Fruit fly (Drosophila melanogaster): Measurements from ENCODE around the gene mth.

The mth gene

DNA sequence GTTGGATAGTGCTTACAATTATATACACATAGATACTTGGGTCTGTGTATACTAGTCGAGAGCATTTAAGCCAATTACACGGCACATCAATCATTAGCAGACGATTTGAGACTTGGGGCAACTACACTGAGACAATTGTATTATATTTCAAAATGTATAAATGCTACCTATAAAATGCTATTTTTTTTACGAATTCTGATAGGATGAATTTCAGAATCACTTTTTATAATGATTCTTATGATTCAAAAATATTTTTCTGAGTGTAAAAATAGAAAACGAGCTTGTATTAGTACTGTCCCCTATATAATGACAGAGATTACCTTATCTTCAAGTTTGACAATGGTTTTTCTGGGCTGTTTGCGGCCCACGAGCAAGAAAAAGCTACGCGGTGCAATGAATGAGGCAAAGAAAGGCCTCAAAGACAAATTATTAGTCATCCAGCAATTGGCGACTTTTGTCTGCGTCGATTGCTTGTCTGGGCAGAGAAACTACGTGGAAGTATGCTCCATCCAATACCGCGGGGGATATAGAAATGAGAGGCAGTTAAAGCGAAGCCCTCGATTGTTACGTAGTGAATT, 4.0 kb upstream of the mth start (continued):
- TF ChIP-seq Fer1 (GFP tag; optimal IDR thresholded peaks at IDR 0.05) (peak; percentile 79), oc (tag; optimal IDR thresholded peaks at IDR 0.05) (peak; percentile 79), HmgZ (tag; optimal IDR thresholded peaks at IDR 0.05) (peak; percentile 67), sima (GFP tag; optimal IDR thresholded peaks at IDR 0.05) (peak; percentile 45), Side (GFP tag; optimal IDR thresholded peaks at IDR 0.05) (peak; percentile 51), CHES-1-like (GFP tag; optimal IDR thresholded peaks at IDR 0.05) (no peak), Abd-B (GFP tag; optimal IDR thresholded peaks at IDR 0.05) (peak; percentile 26), dimm (GFP tag; IDR thresholded peaks at IDR 0.05) (peak; percentile 63; the same call in 1 of the 2 replicates), nom (GFP tag; optimal IDR thresholded peaks at IDR 0.05) (no peak), CG13894 (tag; optimal IDR thresholded peaks at IDR 0.05) (peak; percentile 59), Drgx (GFP tag; IDR thresholded peaks at IDR 0.05) (peak; percentile 71), HLH3B (GFP tag; IDR thresholded peaks at IDR 0.05) (peak; percentile 85), grn (GFP tag; optimal IDR thresholded peaks at IDR 0.05) (no peak), slou (GFP tag; optimal IDR thresholded peaks at IDR 0.05) (no peak), MESR4 (GFP tag; optimal IDR thresholded peaks at IDR 0.05) (no peak), Fer2 (tag; optimal IDR thresholded peaks at IDR 0.05) (peak; percentile 40), Camta (GFP tag; optimal IDR thresholded peaks at IDR 0.05) (peak; percentile 61), CG8290 (GFP tag; optimal IDR thresholded peaks at IDR 0.05) (no peak), CG8290 (tag; optimal IDR thresholded peaks at IDR 0.05) (no peak), luna (GFP tag; optimal IDR thresholded peaks at IDR 0.05) (peak; percentile 43), CG16813 (GFP tag; IDR thresholded peaks at IDR 0.05; ENCODE audit: partially characterized antibody) (no peak), ci (GFP tag; IDR thresholded peaks at IDR 0.05) (peak; percentile 70; the same call in 2 of the 3 replicates), eve (GFP tag; optimal IDR thresholded peaks at IDR 0.05) (no peak), CG7357 (GFP tag; IDR thresholded peaks at IDR 0.05) (peak; percentile 65; the same call in 2 of the 3 replicates), CG6813 (GFP tag; optimal IDR thresholded peaks at IDR 0.05) (no peak), dan (GFP tag; IDR thresholded peaks at IDR 0.05) (no peak), ap (GFP tag; IDR thresholded peaks at IDR 0.05) (peak; percentile 54; the same call in 1 of the 2 replicates), sqz (GFP tag; optimal IDR thresholded peaks at IDR 0.05) (no peak), Dp (GFP tag; optimal IDR thresholded peaks at IDR 0.05) (no peak), jigr1 (GFP tag; IDR thresholded peaks at IDR 0.05) (0 out of 3 replicates have a peak, but pooled peaks have one; percentile 19), H15 (GFP tag; IDR thresholded peaks at IDR 0.05) (peak; percentile 56; the same call in 2 of the 3 replicates), CG30431 (GFP tag; optimal IDR thresholded peaks at IDR 0.05) (no peak), CG10959 (GFP tag; IDR thresholded peaks at IDR 0.05) (no peak), HLHmδ (GFP tag; optimal IDR thresholded peaks at IDR 0.05) (no peak), CG11504 (tag; optimal IDR thresholded peaks at IDR 0.05) (no peak), Rfx (GFP tag; IDR thresholded peaks at IDR 0.05) (peak; percentile 86), CG34376 (GFP tag; optimal IDR thresholded peaks at IDR 0.05) (no peak), CG12659 (GFP tag; optimal IDR thresholded peaks at IDR 0.05) (peak; percentile 68), CG6854 (GFP tag; optimal IDR thresholded peaks at IDR 0.05) (peak; percentile 0), Taf1 (GFP tag; IDR thresholded peaks at IDR 0.05) (peak; percentile 63), CG3838 (GFP tag; optimal IDR thresholded peaks at IDR 0.05) (no peak), CG2875 (GFP tag; optimal IDR thresholded peaks at IDR 0.05) (peak; percentile 32), CTCF (GFP tag; optimal IDR thresholded peaks at IDR 0.05) (no peak), CG10147 (GFP tag; optimal IDR thresholded peaks at IDR 0.05) (peak; percentile 75), ham (GFP tag; IDR thresholded peaks at IDR 0.05) (no peak), NK7.1 (GFP tag; optimal IDR thresholded peaks at IDR 0.05) (peak; percentile 40), eyg (GFP tag; optimal IDR thresholded peaks at IDR 0.05) (peak; percentile 48), Stat92E (GFP tag; optimal IDR thresholded peaks at IDR 0.05) (peak in 1 of 3 experiments; percentile 23), sisA (GFP tag; IDR thresholded peaks at IDR 0.05) (peak; percentile 85), bsh (GFP tag; optimal IDR thresholded peaks at IDR 0.05) (peak in 1 of 2 experiments; percentile 70), Optix (GFP tag; IDR thresholded peaks at IDR 0.05) (no peak)
